Worm (Caenorhabditis elegans) whole organism, L3 larva: ENCODE results near the gene K03B4.6.

Source experiments
- R02D3.7 ChIP-seq: fragments of 150-350 bp; optimal IDR thresholded peaks from 2 replicates; lab custom pipeline; 2014; ENCODE audit warnings: missing biosample characterization, missing genetic modification characterization
- daf-12 ChIP-seq: fragments of 150-350 bp; optimal IDR thresholded peaks from 2 replicates; lab custom pipeline; 2014; ENCODE audit warnings: missing biosample characterization, missing genetic modification reagents, missing genetic modification characterization
- unc-39 ChIP-seq: sonication (generic microtip); optimal IDR thresholded peaks from 4 replicates; lab custom pipeline; 2017; ENCODE audit warnings: missing biosample characterization, missing genetic modification characterization

DNA sequence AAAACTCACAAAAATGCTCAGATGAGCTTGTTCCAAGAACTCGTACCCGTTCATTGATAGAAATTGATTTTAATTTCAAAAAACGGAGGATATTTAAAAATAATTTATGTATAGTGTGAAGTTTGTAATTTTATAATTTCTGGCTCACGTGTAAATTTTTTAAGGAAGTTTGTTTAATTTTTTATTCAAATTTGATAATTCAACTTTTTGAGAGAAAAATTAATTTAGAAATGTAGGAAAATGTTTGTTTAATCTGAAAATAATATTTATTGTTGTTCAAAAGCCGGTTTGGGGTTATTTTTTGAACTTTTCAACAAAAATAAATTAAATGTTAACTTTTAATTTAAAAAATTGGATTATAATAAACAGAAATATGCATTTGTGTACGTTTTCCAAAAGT lies at the start of gene K03B4.6:
- no peak for TF ChIP-seq R02D3.7
- TF ChIP-seq daf-12 (tag; lab: Kevin White, UChicago), result no peak
- no peak for TF ChIP-seq unc-39 (tag; lab: Kevin White, UChicago)
